Worm (Caenorhabditis elegans) whole organism, midembryonic: ENCODE results near the gene T06D4.6.

Source experiments
- cog-1 ChIP-seq: sonication (generic microtip); optimal IDR thresholded peaks from 2 replicates; lab custom pipeline; 2016; ENCODE audit warnings: missing genetic modification characterization, missing compliant biosample characterization
- flt-1 ChIP-seq: fragments of 200-800 bp; sonication (Bioruptor generic); IDR thresholded peaks from 2 replicates; pipeline ENCODE4 v1.3.6; 2022; ENCODE audit warnings: missing genetic modification characterization, missing compliant biosample characterization
- klf-2 ChIP-seq: fragments of 200-800 bp; sonication (Bioruptor generic); conservative IDR thresholded peaks from 2 replicates; pipeline ENCODE4 v1.3.6; 2022; ENCODE audit warnings: missing genetic modification reagents, missing genetic modification characterization, missing compliant biosample characterization
- ref-1 ChIP-seq: fragments of 200-800 bp; sonication (Bioruptor generic); conservative IDR thresholded peaks from 2 replicates; pipeline ENCODE4 v1.3.6; 2022; ENCODE audit warnings: missing genetic modification reagents, missing genetic modification characterization, missing compliant biosample characterization
- tab-1 ChIP-seq: fragments of 200-800 bp; sonication (Bioruptor generic); IDR thresholded peaks from 2 replicates; pipeline ENCODE4 v1.3.6; 2022; ENCODE audit warnings: missing genetic modification characterization, missing compliant biosample characterization

DNA sequence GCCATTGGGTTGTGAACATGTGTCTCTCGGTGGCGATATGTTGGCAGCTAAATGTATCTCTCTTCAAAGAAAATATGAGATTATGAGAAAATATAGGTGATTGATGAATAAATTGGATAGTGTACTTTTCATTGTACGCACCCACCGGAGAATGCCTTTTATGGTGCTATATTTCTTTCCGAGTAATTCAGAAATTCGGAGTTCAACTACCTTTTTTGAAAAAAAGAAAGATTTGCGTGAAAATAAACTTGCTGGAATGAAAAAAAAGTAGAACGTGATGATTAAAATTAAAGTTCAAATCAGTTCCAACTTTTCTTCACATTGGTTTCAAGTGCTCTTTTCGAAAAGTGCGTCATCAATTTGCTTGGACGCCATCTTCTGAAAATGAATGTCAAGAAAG is 16.1 kb upstream of the T06D4.6 start, which contains the start of gene nep-8:
- TF ChIP-seq flt-1 (no peak), tab-1 (no peak), klf-2 (no peak), cog-1 (tag; lab: Kevin White, UChicago) (no peak), ref-1 (GFP tag; lab: Robert Waterston, UW) (no peak)
